Fruit fly (Drosophila melanogaster): Measurements from ENCODE around the gene CG3308.

The CG3308 gene

dm6 chr3R:21319120-21319519 lies 45.5 kb upstream of the CG3308 start:
- TF ChIP-seq Eip78C (GFP tag) (peak; percentile 47), ss (GFP tag; optimal IDR thresholded peaks at IDR 0.05) (peak; percentile 24 to 25), CG8632 (GFP tag; optimal IDR thresholded peaks at IDR 0.05) (no peak), CG6808 (GFP tag; optimal IDR thresholded peaks at IDR 0.05) (peak; percentile 41)

dm6 chr3R:21297387-21297956 lies 23.9 kb upstream of the CG3308 start:
- TF ChIP-seq vri (GFP tag; optimal IDR thresholded peaks at IDR 0.05) (peak; percentile 93), acj6 (GFP tag; optimal IDR thresholded peaks at IDR 0.05) (peak; percentile 14), fd85E (GFP tag; optimal IDR thresholded peaks at IDR 0.05) (no peak), CG11762 (GFP tag; optimal IDR thresholded peaks at IDR 0.05; ENCODE audit: insufficient read depth) (no peak), dsx (GFP tag; optimal IDR thresholded peaks at IDR 0.05; ENCODE audit: poor library complexity, severe bottlenecking) (peak; percentile 9), CG7368 (GFP tag; optimal IDR thresholded peaks at IDR 0.05) (no peak), CG15336 (GFP tag; IDR thresholded peaks at IDR 0.05) (no peak), CG6276 (GFP tag; optimal IDR thresholded peaks at IDR 0.05) (peak; percentile 40), CG3032 (tag; optimal IDR thresholded peaks at IDR 0.05) (peak; percentile 14), net (GFP tag; optimal IDR thresholded peaks at IDR 0.05) (peak; percentile 33), Gug (GFP tag; IDR thresholded peaks at IDR 0.05) (no peak), svp (GFP tag) (peak; percentile 78), CG6854 (GFP tag; optimal IDR thresholded peaks at IDR 0.05) (peak; percentile 46), CG34406 (GFP tag; optimal IDR thresholded peaks at IDR 0.05) (peak; percentile 13), CG3919 (GFP tag; optimal IDR thresholded peaks at IDR 0.05) (peak; percentile 45), CG9139 (GFP tag; optimal IDR thresholded peaks at IDR 0.05) (peak; percentile 55), CG6808 (GFP tag; optimal IDR thresholded peaks at IDR 0.05) (peak; percentile 24), CG6163 (GFP tag; IDR thresholded peaks at IDR 0.05) (no peak), Eip93F (GFP tag; optimal IDR thresholded peaks at IDR 0.05) (peak; percentile 20), Lpt (GFP tag; optimal IDR thresholded peaks at IDR 0.05) (peak; percentile 40), Eip78C (GFP tag) (peak; percentile 78), ss (GFP tag; optimal IDR thresholded peaks at IDR 0.05) (peak in 1 of 2 experiments; percentile 34), OdsH (GFP tag; optimal IDR thresholded peaks at IDR 0.05) (no peak), fkh (GFP tag; optimal IDR thresholded peaks at IDR 0.05) (peak; percentile 99), CG10631 (GFP tag; optimal IDR thresholded peaks at IDR 0.05) (peak; percentile 33), esn (GFP tag; optimal IDR thresholded peaks at IDR 0.05) (no peak), Sox14 (GFP tag; optimal IDR thresholded peaks at IDR 0.05) (peak; percentile 86), CG10669 (GFP tag; optimal IDR thresholded peaks at IDR 0.05) (no peak), CG32006 (GFP tag; optimal IDR thresholded peaks at IDR 0.05) (peak; percentile 19)

- no peak for TF ChIP-seq CG6276 (GFP tag; optimal IDR thresholded peaks at IDR 0.05)
- TF ChIP-seq acj6 (GFP tag; optimal IDR thresholded peaks at IDR 0.05), result no peak
- TF ChIP-seq spab (GFP tag; optimal IDR thresholded peaks at IDR 0.05), result no peak
- TF ChIP-seq pdm3 (GFP tag; optimal IDR thresholded peaks at IDR 0.05), result no peak
- no peak for TF ChIP-seq lz (GFP tag; optimal IDR thresholded peaks at IDR 0.05)
- no peak for TF ChIP-seq dac (GFP tag; optimal IDR thresholded peaks at IDR 0.05)
- no peak for TF ChIP-seq CG3919 (GFP tag; optimal IDR thresholded peaks at IDR 0.05)
- no peak for TF ChIP-seq fd59A (GFP tag; optimal IDR thresholded peaks at IDR 0.05)
- no peak for TF ChIP-seq fkh (GFP tag; optimal IDR thresholded peaks at IDR 0.05)
- TF ChIP-seq cyc (GFP tag; optimal IDR thresholded peaks at IDR 0.05), result no peak
- TF ChIP-seq CG31627 (GFP tag; optimal IDR thresholded peaks at IDR 0.05), result no peak
- no peak for TF ChIP-seq CG9139 (GFP tag; optimal IDR thresholded peaks at IDR 0.05)
- TF ChIP-seq CG6792 (GFP tag; optimal IDR thresholded peaks at IDR 0.05), result no peak
- TF ChIP-seq Blimp-1 (GFP tag; optimal IDR thresholded peaks at IDR 0.05), result no peak
- TF ChIP-seq vri (GFP tag; optimal IDR thresholded peaks at IDR 0.05), result no peak
- TF ChIP-seq Met (GFP tag; optimal IDR thresholded peaks at IDR 0.05), result no peak
- TF ChIP-seq fd85E (GFP tag; optimal IDR thresholded peaks at IDR 0.05), result no peak
- no peak for TF ChIP-seq CG3032 (tag; optimal IDR thresholded peaks at IDR 0.05)
These were observed 23.2 kb upstream of the CG3308 start for dm6 chr3R:21296728-21297386.
